Fruit fly (Drosophila melanogaster): ENCODE results near the gene Elp4.

DNA sequence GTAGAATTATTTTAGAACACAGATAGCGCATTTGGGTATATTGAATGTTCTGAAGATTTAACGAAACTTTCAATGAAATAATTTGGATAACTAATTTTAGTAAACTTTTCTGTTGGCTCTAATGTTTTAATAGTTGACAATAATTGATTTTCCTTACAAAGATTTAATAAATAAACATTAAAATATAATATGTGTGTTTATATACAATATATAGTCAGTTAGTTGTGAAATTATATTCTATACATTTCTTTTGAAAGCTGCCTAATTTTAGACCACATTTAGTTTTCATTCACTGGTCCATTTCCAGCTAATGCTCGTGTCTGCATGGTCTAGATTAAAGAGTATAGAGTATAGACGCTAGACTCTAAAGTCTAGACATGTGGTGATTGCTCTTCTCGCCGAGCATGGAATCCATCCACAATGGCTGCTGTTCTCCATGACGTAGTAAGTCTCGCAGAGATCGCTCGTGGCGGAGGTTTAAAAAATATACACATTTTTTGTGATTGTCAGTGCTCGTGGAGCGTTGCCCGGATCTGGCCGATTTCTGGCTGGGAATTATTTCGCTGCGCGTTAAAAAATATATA, 35.0 kb downstream of the Elp4 start, which contains the start of gene GluRIIB:
- TF ChIP-seq Sin3A (optimal IDR thresholded peaks at IDR 0.05) (no peak), psq (optimal IDR thresholded peaks at IDR 0.05) (no peak), h (optimal IDR thresholded peaks at IDR 0.05) (no peak), Myc (optimal IDR thresholded peaks at IDR 0.05) (no peak)

Data from Kc167 (cell line).